Fruit fly (Drosophila melanogaster) whole organism, embryonic: Measurements from ENCODE around the gene CG11920.

Experiments
- ATbp ChIP-seq: fragments of 200-800 bp; sonication (Bioruptor generic); optimal IDR thresholded peaks from 2 replicates; lab custom pipeline; 2017; ENCODE audit warnings: missing biosample characterization, mild to moderate bottlenecking, missing genetic modification characterization, missing genetic modification reagents
- CG10543 ChIP-seq: fragments of 200-800 bp; sonication (Bioruptor generic); optimal IDR thresholded peaks from 3 replicates; lab custom pipeline; 2017; ENCODE audit warnings: missing biosample characterization, mild to moderate bottlenecking, missing genetic modification characterization, moderate library complexity
- CG11504 ChIP-seq: fragments of 200-800 bp; sonication (Bioruptor generic); optimal IDR thresholded peaks from 3 replicates; lab custom pipeline; 2019; ENCODE audit warnings: missing biosample characterization, mild to moderate bottlenecking, missing genetic modification characterization, moderate library complexity
- CG12104 ChIP-seq: fragments of 200-800 bp; sonication (Bioruptor generic); optimal IDR thresholded peaks from 3 replicates; lab custom pipeline; 2016; ENCODE audit warnings: missing biosample characterization, missing genetic modification characterization
- CG17328 ChIP-seq: fragments of 200-800 bp; sonication (Bioruptor generic); IDR thresholded peaks from 2 replicates; pipeline ENCODE4 v1.3.6; 2022; ENCODE audit warnings: missing biosample characterization, missing genetic modification characterization
- CG18262 ChIP-seq: fragments of 200-800 bp; optimal IDR thresholded peaks from 3 replicates; lab custom pipeline; 2019; ENCODE audit warnings: missing biosample characterization, mild to moderate bottlenecking, missing genetic modification characterization, moderate library complexity
- CG30431 ChIP-seq: fragments of 200-800 bp; sonication (Bioruptor generic); optimal IDR thresholded peaks from 2 replicates; lab custom pipeline; 2017; ENCODE audit warnings: missing biosample characterization, missing genetic modification characterization
- CG31388 ChIP-seq: fragments of 200-800 bp; sonication (Bioruptor generic); optimal IDR thresholded peaks from 2 replicates; lab custom pipeline; 2016; ENCODE audit warnings: missing biosample characterization, missing genetic modification characterization
- CG34422 ChIP-seq: fragments of 200-800 bp; sonication (Bioruptor generic); IDR thresholded peaks from 3 replicates; pipeline ENCODE4 v1.3.6; 2022; ENCODE audit warnings: missing biosample characterization, missing genetic modification characterization
- CG6272 ChIP-seq: fragments of 200-800 bp; sonication (Bioruptor generic); IDR thresholded peaks from 2 replicates; pipeline ENCODE4 v1.3.6; 2022; ENCODE audit warnings: missing biosample characterization, missing genetic modification characterization
- CG6813 ChIP-seq: fragments of 200-800 bp; sonication (Bioruptor generic); optimal IDR thresholded peaks from 2 replicates; lab custom pipeline; 2017; ENCODE audit warnings: missing biosample characterization, missing genetic modification characterization, mild to moderate bottlenecking, moderate library complexity, missing genetic modification reagents
- CG7839 ChIP-seq: fragments of 200-800 bp; sonication (Bioruptor generic); optimal IDR thresholded peaks from 3 replicates; lab custom pipeline; 2018; ENCODE audit warnings: missing biosample characterization, mild to moderate bottlenecking, missing genetic modification characterization, moderate library complexity
- CG8281 ChIP-seq: fragments of 200-800 bp; sonication (Bioruptor generic); optimal IDR thresholded peaks from 2 replicates; lab custom pipeline; 2018; ENCODE audit warnings: missing biosample characterization, mild to moderate bottlenecking, missing genetic modification characterization, moderate library complexity
- D19A ChIP-seq: fragments of 200-800 bp; optimal IDR thresholded peaks from 3 replicates; lab custom pipeline; 2019; ENCODE audit warnings: missing biosample characterization, mild to moderate bottlenecking, missing genetic modification characterization, moderate library complexity
- Deaf1 ChIP-seq: fragments of 200-800 bp; optimal IDR thresholded peaks from 3 replicates; lab custom pipeline; 2019; ENCODE audit warnings: missing biosample characterization, mild to moderate bottlenecking, missing genetic modification characterization, moderate library complexity
- E2f2 ChIP-seq: fragments of 200-800 bp; sonication (Bioruptor generic); IDR thresholded peaks from 2 replicates; pipeline ENCODE4 v1.3.6; 2022; ENCODE audit warnings: missing biosample characterization, missing genetic modification characterization
- Elba2 ChIP-seq: fragments of 200-800 bp; sonication (Bioruptor generic); optimal IDR thresholded peaks from 3 replicates; lab custom pipeline; 2016; ENCODE audit warnings: missing biosample characterization, missing genetic modification characterization
- Gsc ChIP-seq: fragments of 200-800 bp; sonication (Bioruptor generic); IDR thresholded peaks from 2 replicates; pipeline ENCODE4 v1.3.6; 2022; ENCODE audit warnings: missing biosample characterization, missing genetic modification characterization
- HLHmδ ChIP-seq: fragments of 200-800 bp; sonication (Bioruptor generic); optimal IDR thresholded peaks from 2 replicates; lab custom pipeline; 2018; ENCODE audit warnings: missing biosample characterization, mild to moderate bottlenecking, missing genetic modification characterization, moderate library complexity
- HmgZ ChIP-seq: fragments of 200-800 bp; sonication (Bioruptor generic); optimal IDR thresholded peaks from 2 replicates; lab custom pipeline; 2018; ENCODE audit warnings: missing biosample characterization, mild to moderate bottlenecking, missing genetic modification characterization
- MBD-R2 ChIP-seq: fragments of 200-800 bp; sonication (Bioruptor generic); IDR thresholded peaks from 2 replicates; pipeline ENCODE4 v1.3.6; 2022; ENCODE audit warnings: missing biosample characterization, missing genetic modification characterization
- Mad ChIP-seq: fragments of 200-800 bp; sonication (Bioruptor generic); optimal IDR thresholded peaks from 2 replicates; lab custom pipeline; 2016; ENCODE audit warnings: missing biosample characterization, missing genetic modification characterization
- Med ChIP-seq: fragments of 200-800 bp; sonication (Bioruptor generic); peaks from one replicate; lab custom pipeline; 2016; ENCODE audit warnings: missing biosample characterization, missing genetic modification characterization, mild to moderate bottlenecking, inconsistent platforms, moderate library complexity
- Neu2 ChIP-seq: fragments of 200-800 bp; sonication (Bioruptor generic); optimal IDR thresholded peaks from 3 replicates; lab custom pipeline; 2016; ENCODE audit warnings: missing biosample characterization, missing genetic modification characterization, borderline replicate concordance
- Ravus ChIP-seq: fragments of 200-800 bp; sonication (Bioruptor generic); IDR thresholded peaks from 2 replicates; pipeline ENCODE4 v1.3.6; 2022; ENCODE audit warnings: missing biosample characterization, missing genetic modification characterization
- TFAM ChIP-seq: fragments of 200-800 bp; sonication (Bioruptor generic); optimal IDR thresholded peaks from 2 replicates; lab custom pipeline; 2017; ENCODE audit warnings: missing biosample characterization, missing genetic modification characterization, inconsistent platforms
- Xbp1 ChIP-seq: fragments of 200-800 bp; sonication (Bioruptor generic); optimal IDR thresholded peaks from 3 replicates; lab custom pipeline; 2016; ENCODE audit warnings: missing biosample characterization, mild to moderate bottlenecking, missing genetic modification characterization
- YL-1 ChIP-seq: fragments of 200-800 bp; sonication (Bioruptor generic); optimal IDR thresholded peaks from 3 replicates; lab custom pipeline; 2017; ENCODE audit warnings: missing biosample characterization, mild to moderate bottlenecking, missing genetic modification characterization
- ash1 ChIP-seq: fragments of 200-800 bp; sonication (Bioruptor generic); optimal IDR thresholded peaks from 2 replicates; lab custom pipeline; 2018; ENCODE audit warnings: missing biosample characterization, mild to moderate bottlenecking, missing genetic modification characterization
- ato ChIP-seq: fragments of 200-800 bp; sonication (Bioruptor generic); IDR thresholded peaks from 2 replicates; pipeline ENCODE4 v1.3.6; 2022; ENCODE audit warnings: missing biosample characterization, missing genetic modification characterization; ENCODE audit not compliant: partially characterized antibody
- bowl ChIP-seq: fragments of 200-800 bp; sonication (Bioruptor generic); IDR thresholded peaks from 2 replicates; pipeline ENCODE4 v1.3.6; 2022; ENCODE audit warnings: missing biosample characterization, missing genetic modification characterization
- cad ChIP-seq: fragments of >200 bp; optimal IDR thresholded peaks from 2 replicates; lab custom pipeline; 2017; ENCODE audit warnings: missing biosample characterization, missing genetic modification characterization
- ci ChIP-seq: fragments of 200-800 bp; sonication (Bioruptor generic); IDR thresholded peaks from 3 replicates; pipeline ENCODE4 v1.3.6; 2022; ENCODE audit warnings: missing biosample characterization, missing genetic modification characterization
- danr ChIP-seq: fragments of 200-800 bp; sonication (Bioruptor generic); IDR thresholded peaks from 2 replicates; pipeline ENCODE4 v1.3.6; 2022; ENCODE audit warnings: missing biosample characterization, missing genetic modification characterization
- disco-r ChIP-seq: fragments of 200-800 bp; sonication (Bioruptor generic); optimal IDR thresholded peaks from 2 replicates; lab custom pipeline; 2016; ENCODE audit warnings: missing biosample characterization, missing genetic modification characterization
- dmrt11E ChIP-seq: fragments of 200-800 bp; sonication (Bioruptor generic); optimal IDR thresholded peaks from 3 replicates; lab custom pipeline; 2018; ENCODE audit warnings: missing biosample characterization, mild to moderate bottlenecking, missing genetic modification characterization, moderate library complexity
- dysf ChIP-seq: fragments of 200-800 bp; sonication (Bioruptor generic); IDR thresholded peaks from 3 replicates; pipeline ENCODE4 v1.3.6; 2022; ENCODE audit warnings: missing biosample characterization, missing genetic modification characterization
- exex ChIP-seq: fragments of 200-800 bp; sonication (Bioruptor generic); optimal IDR thresholded peaks from 4 replicates; lab custom pipeline; 2018; ENCODE audit warnings: missing biosample characterization, mild to moderate bottlenecking, missing genetic modification characterization, moderate library complexity
- eyg ChIP-seq: fragments of 200-800 bp; sonication (Bioruptor generic); optimal IDR thresholded peaks from 3 replicates; lab custom pipeline; 2016; ENCODE audit warnings: missing biosample characterization, missing genetic modification characterization
- fd102C ChIP-seq: fragments of 200-800 bp; sonication (Bioruptor generic); optimal IDR thresholded peaks from 2 replicates; lab custom pipeline; 2018; ENCODE audit warnings: missing biosample characterization, mild to moderate bottlenecking, missing genetic modification characterization, moderate library complexity
- fd96Cb ChIP-seq: fragments of 200-800 bp; sonication (Bioruptor generic); optimal IDR thresholded peaks from 2 replicates; lab custom pipeline; 2018; ENCODE audit warnings: missing biosample characterization, mild to moderate bottlenecking, missing genetic modification characterization, moderate library complexity
- ftz-f1 ChIP-seq: fragments of 200-800 bp; sonication (Bioruptor generic); optimal IDR thresholded peaks from 2 replicates; lab custom pipeline; 2016; ENCODE audit warnings: missing biosample characterization, missing genetic modification characterization
- grau ChIP-seq: fragments of 200-800 bp; optimal IDR thresholded peaks from 3 replicates; lab custom pipeline; 2019; ENCODE audit warnings: missing biosample characterization, mild to moderate bottlenecking, missing genetic modification characterization, moderate library complexity
- peb ChIP-seq: fragments of 200-800 bp; sonication (Bioruptor generic); IDR thresholded peaks from 2 replicates; pipeline ENCODE4 v1.3.6; 2022; ENCODE audit warnings: missing biosample characterization, missing genetic modification characterization
- ro ChIP-seq: fragments of 200-800 bp; sonication (Bioruptor generic); IDR thresholded peaks from 2 replicates; pipeline ENCODE4 v1.3.6; 2022; ENCODE audit warnings: missing biosample characterization, missing genetic modification characterization
- schlank ChIP-seq: fragments of 200-800 bp; sonication (Bioruptor generic); optimal IDR thresholded peaks from 2 replicates; lab custom pipeline; 2018; ENCODE audit warnings: missing biosample characterization, mild to moderate bottlenecking, missing genetic modification characterization
- seq ChIP-seq: fragments of 200-800 bp; sonication (Bioruptor generic); IDR thresholded peaks from 2 replicates; pipeline ENCODE4 v1.3.6; 2022; ENCODE audit warnings: missing biosample characterization, missing genetic modification characterization
- shn ChIP-seq: fragments of 200-800 bp; sonication (Bioruptor generic); optimal IDR thresholded peaks from 3 replicates; lab custom pipeline; 2016; ENCODE audit warnings: missing biosample characterization, missing genetic modification characterization
- ssp ChIP-seq: fragments of 200-800 bp; sonication (Bioruptor generic); IDR thresholded peaks from 2 replicates; pipeline ENCODE4 v1.3.6; 2022; ENCODE audit warnings: missing biosample characterization, missing genetic modification characterization
- stc ChIP-seq: fragments of 200-800 bp; sonication (Bioruptor generic); IDR thresholded peaks from 2 replicates; pipeline ENCODE4 v1.3.6; 2022; ENCODE audit warnings: missing biosample characterization, missing genetic modification characterization
- zf30C ChIP-seq: fragments of 200-800 bp; sonication (Bioruptor generic); optimal IDR thresholded peaks from 3 replicates; lab custom pipeline; 2018; ENCODE audit warnings: missing biosample characterization, mild to moderate bottlenecking, missing genetic modification characterization
- zfh1 ChIP-seq: fragments of 200-800 bp; sonication (Bioruptor generic); IDR thresholded peaks from 3 replicates; pipeline ENCODE4 v1.3.6; 2022; ENCODE audit warnings: missing biosample characterization, missing genetic modification characterization
- zfh2 ChIP-seq: fragments of 200-800 bp; sonication (Bioruptor generic); optimal IDR thresholded peaks from 2 replicates; lab custom pipeline; 2016; ENCODE audit warnings: missing biosample characterization, missing genetic modification characterization

The CG11920 gene

dm6 chr3R:25074558-25074964 is at the start of gene CG11920, which contains the start of gene shams (continued):
- TF ChIP-seq Gsc (no peak), CG11504 (tag; lab: Kevin White, UChicago) (no peak), exex (tag; lab: Kevin White, UChicago) (no peak), CG12104 (no peak), eyg (no peak), fd102C (GFP tag; lab: Kevin White, UChicago) (no peak), CG34422 (GFP tag; lab: Robert Waterston, UW) (peak; percentile 37; the same call in 1 of the 3 replicates), fd96Cb (tag; lab: Kevin White, UChicago) (no peak), zfh1 (no peak), Neu2 (no peak), CG10543 (GFP tag; lab: Kevin White, UChicago) (no peak), CG17328 (no peak), peb (no peak), E2f2 (peak; percentile 45; the same call in 1 of the 2 replicates), TFAM (GFP tag; lab: Kevin White, UChicago) (no peak), CG18262 (peak; percentile 3), CG7839 (tag; lab: Kevin White, UChicago) (no peak), ash1 (no peak), Deaf1 (tag; lab: Kevin White, UChicago) (no peak), CG31388 (no peak), stc (no peak), HmgZ (tag; lab: Kevin White, UChicago) (peak; percentile 23), grau (tag; lab: Kevin White, UChicago) (peak; percentile 32), cad (GFP tag; lab: Kevin White, UChicago) (no peak), MBD-R2 (GFP tag; lab: Robert Waterston, UW) (peak; percentile 62; the same call in 1 of the 2 replicates), schlank (tag; lab: Kevin White, UChicago) (no peak), Ravus (GFP tag; lab: Robert Waterston, UW) (no peak), seq (GFP tag; lab: Robert Waterston, UW) (no peak), danr (GFP tag; lab: Robert Waterston, UW) (no peak), Med (GFP tag; lab: Kevin White, UChicago) (peak; percentile 79), ci (GFP tag; lab: Robert Waterston, UW) (no peak), dysf (no peak), disco-r (GFP tag; lab: Kevin White, UChicago) (no peak), ftz-f1 (GFP tag; lab: Kevin White, UChicago) (no peak), dmrt11E (tag; lab: Kevin White, UChicago) (peak; percentile 3), YL-1 (peak; percentile 82), bowl (GFP tag; lab: Robert Waterston, UW) (no peak), Xbp1 (GFP tag; lab: Kevin White, UChicago) (no peak), Mad (GFP tag; lab: Kevin White, UChicago) (no peak), D19A (tag; lab: Kevin White, UChicago) (peak; percentile 20), CG6813 (GFP tag; lab: Kevin White, UChicago) (no peak), ATbp (GFP tag; lab: Kevin White, UChicago) (no peak), zf30C (GFP tag; lab: Kevin White, UChicago) (no peak), ssp (GFP tag; lab: Robert Waterston, UW) (no peak), shn (GFP tag; lab: Kevin White, UChicago) (no peak), ro (no peak), HLHmδ (GFP tag; lab: Kevin White, UChicago) (no peak), zfh2 (GFP tag; lab: Kevin White, UChicago) (no peak), ato (GFP tag; lab: Robert Waterston, UW) (peak; percentile 57; the same call in 1 of the 2 replicates), CG6272 (GFP tag; lab: Robert Waterston, UW) (no peak), CG8281 (tag; lab: Kevin White, UChicago) (no peak), Elba2 (GFP tag; lab: Kevin White, UChicago) (no peak), CG30431 (GFP tag; lab: Kevin White, UChicago) (no peak)
